Worm (Caenorhabditis elegans) whole organism, early embryonic: ENCODE results near the gene clec-215.

ENCODE experiments used
- B0310.2 ChIP-seq: sonication (generic microtip); optimal IDR thresholded peaks from 2 replicates; lab custom pipeline; 2016; ENCODE audit warnings: mild to moderate bottlenecking, missing genetic modification characterization, missing compliant biosample characterization
- F13C5.2 ChIP-seq: sonication (generic microtip); optimal IDR thresholded peaks from 2 replicates; lab custom pipeline; 2017; ENCODE audit warnings: mild to moderate bottlenecking, missing genetic modification characterization, inconsistent platforms, missing compliant biosample characterization
- aly-1 ChIP-seq: sonication (generic microtip); optimal IDR thresholded peaks from 2 replicates; lab custom pipeline; 2016; ENCODE audit warnings: missing genetic modification characterization, missing compliant biosample characterization
- ama-1 ChIP-seq: fragments of 150-350 bp; optimal IDR thresholded peaks from 2 replicates; lab custom pipeline; 2014
- ceh-13 ChIP-seq: fragments of 200-800 bp; sonication (Bioruptor generic); optimal IDR thresholded peaks from 2 replicates; lab custom pipeline; 2018; ENCODE audit warnings: mild to moderate bottlenecking, missing genetic modification characterization, missing compliant biosample characterization
- flt-1 ChIP-seq: fragments of 200-800 bp; sonication (Bioruptor generic); IDR thresholded peaks from 2 replicates; pipeline ENCODE4 v1.3.6; 2022; ENCODE audit warnings: missing genetic modification characterization, missing compliant biosample characterization
- hmbx-1 ChIP-seq: sonication (generic microtip); optimal IDR thresholded peaks from 2 replicates; lab custom pipeline; 2016; ENCODE audit warnings: mild to moderate bottlenecking, missing genetic modification characterization, missing compliant biosample characterization
- hmg-4 ChIP-seq: fragments of 200-800 bp; sonication (Bioruptor generic); optimal IDR thresholded peaks from 2 replicates; lab custom pipeline; 2018; ENCODE audit warnings: mild to moderate bottlenecking, missing genetic modification characterization, missing compliant biosample characterization
- hnd-1 ChIP-seq: sonication (generic microtip); optimal IDR thresholded peaks from 2 replicates; lab custom pipeline; 2016; ENCODE audit warnings: missing genetic modification characterization, missing compliant biosample characterization
- tbx-11 ChIP-seq: fragments of 200-800 bp; sonication (Bioruptor generic); IDR thresholded peaks from 2 replicates; pipeline ENCODE4 v1.3.6; 2022; ENCODE audit warnings: missing genetic modification characterization, missing compliant biosample characterization
- tbx-37 ChIP-seq: fragments of 200-800 bp; sonication (Bioruptor generic); conservative IDR thresholded peaks from 2 replicates; pipeline ENCODE4 v1.3.6; 2022; ENCODE audit warnings: missing genetic modification reagents, missing genetic modification characterization, missing compliant biosample characterization
- tra-4 ChIP-seq: sonication (generic microtip); optimal IDR thresholded peaks from 2 replicates; lab custom pipeline; 2017; ENCODE audit warnings: missing genetic modification characterization, missing compliant biosample characterization

ce11 chrV:7624152-7624551, 12.0 kb downstream of the clec-215 start, which contains the start of gene C50E3.13:
- TF ChIP-seq flt-1 (no peak), B0310.2 (no peak), hmg-4 (GFP tag; lab: Kevin White, UChicago) (no peak), aly-1 (tag; lab: Kevin White, UChicago) (no peak), ceh-13 (GFP tag; lab: Kevin White, UChicago) (no peak), ama-1 (lab: Kevin White, UChicago) (no peak), tbx-11 (GFP tag; lab: Robert Waterston, UW) (no peak), hnd-1 (tag; lab: Kevin White, UChicago) (no peak), F13C5.2 (no peak), hmbx-1 (tag; lab: Kevin White, UChicago) (no peak), tra-4 (tag; lab: Kevin White, UChicago) (no peak), tbx-37 (GFP tag; lab: Robert Waterston, UW) (no peak)
